Worm (Caenorhabditis elegans) whole organism, L3 larva: ENCODE measurements around the gene Y110A2AL.4.

Experiments
- ama-1 ChIP-seq: fragments of 150-350 bp; optimal IDR thresholded peaks from 2 replicates; lab custom pipeline; 2018
- nhr-11 ChIP-seq: fragments of 150-350 bp; optimal IDR thresholded peaks from 2 replicates; lab custom pipeline; 2014; ENCODE audit warnings: missing biosample characterization, missing genetic modification characterization
- ztf-11 ChIP-seq: fragments of 150-350 bp; optimal IDR thresholded peaks from 2 replicates; lab custom pipeline; 2014; ENCODE audit warnings: missing biosample characterization, missing genetic modification characterization

- peak; percentile 43 for TF ChIP-seq ama-1
- TF ChIP-seq nhr-11: no peak
- TF ChIP-seq ztf-11 (tag; lab: Kevin White, UChicago): no peak
Observed at ce11 chrII:2854794-2855193, 15.7 kb downstream of the Y110A2AL.4 start.
